Worm (Caenorhabditis elegans) whole organism, L4 larva: Measurements from ENCODE around the gene his-40.

ENCODE experiments used
- ZK546.5 ChIP-seq, 2 experiments: sonication (generic microtip); optimal IDR thresholded peaks; 2 replicates each; lab custom pipeline; 2017; ENCODE audit warnings: missing biosample characterization in 2 of 2, missing genetic modification characterization in 2 of 2
- aha-1 ChIP-seq: fragments of 150-350 bp; peaks from one replicate; lab custom pipeline; 2014; ENCODE audit warnings: missing biosample characterization, missing genetic modification characterization
- ceh-32 ChIP-seq: sonication (generic microtip); optimal IDR thresholded peaks from 2 replicates; lab custom pipeline; 2016; ENCODE audit warnings: mild to moderate bottlenecking, missing genetic modification characterization, missing compliant biosample characterization; ENCODE audit not compliant: poor library complexity
- dmd-8 ChIP-seq: fragments of 200-800 bp; sonication (Bioruptor generic); IDR thresholded peaks from 2 replicates; pipeline ENCODE4 v1.3.6; 2022; ENCODE audit warnings: missing genetic modification characterization, missing compliant biosample characterization
- duxl-1 ChIP-seq: sonication (generic microtip); optimal IDR thresholded peaks from 2 replicates; lab custom pipeline; 2016; ENCODE audit warnings: mild to moderate bottlenecking, missing genetic modification characterization, moderate library complexity, missing compliant biosample characterization; ENCODE audit not compliant: poor library complexity
- egl-27 ChIP-seq: sonication (generic microtip); optimal IDR thresholded peaks from 3 replicates; lab custom pipeline; 2017; ENCODE audit warnings: missing biosample characterization, missing genetic modification reagents, missing genetic modification characterization
- lin-13 ChIP-seq: fragments of 150-350 bp; optimal IDR thresholded peaks from 2 replicates; lab custom pipeline; 2014; ENCODE audit warnings: missing biosample characterization, missing genetic modification reagents, missing genetic modification characterization
- lir-3 ChIP-seq: sonication (generic microtip); optimal IDR thresholded peaks from 2 replicates; lab custom pipeline; 2016; ENCODE audit warnings: mild to moderate bottlenecking, missing genetic modification characterization, missing compliant biosample characterization
- lsy-2 ChIP-seq, 2 experiments: fragments of 150-350 bp in 1 of 2; sonication (generic microtip) in 1 of 2; optimal IDR thresholded peaks; 2 replicates each; lab custom pipeline; 2014 to 2017; ENCODE audit warnings: missing biosample characterization in 2 of 2, missing genetic modification characterization in 2 of 2
- nhr-48 ChIP-seq: sonication (generic microtip); optimal IDR thresholded peaks from 2 replicates; lab custom pipeline; 2016; ENCODE audit warnings: mild to moderate bottlenecking, missing genetic modification characterization, missing compliant biosample characterization
- skn-1 ChIP-seq: fragments of 150-350 bp; optimal IDR thresholded peaks from 2 replicates; lab custom pipeline; 2014; ENCODE audit warnings: missing biosample characterization, missing genetic modification characterization
- zip-11 ChIP-seq: fragments of 200-800 bp; sonication (Bioruptor generic); IDR thresholded peaks from 2 replicates; pipeline ENCODE4 v1.3.6; 2022; ENCODE audit warnings: missing genetic modification characterization, missing compliant biosample characterization

ce11 chrX:7296310-7296709 lies 13.6 kb upstream of the his-40 start:
- no peak for TF ChIP-seq ZK546.5 (tag; optimal IDR thresholded peaks at IDR 0.05; lab: Kevin White, UChicago)
- TF ChIP-seq egl-27 (tag; lab: Kevin White, UChicago): no peak
- TF ChIP-seq skn-1 (tag; lab: Kevin White, UChicago): no peak
- no peak for TF ChIP-seq lir-3
- TF ChIP-seq dmd-8 (GFP tag; lab: Robert Waterston, UW): no peak
- TF ChIP-seq nhr-48 (tag; lab: Kevin White, UChicago): peak; percentile 17
- no peak for TF ChIP-seq aha-1 (tag; lab: Kevin White, UChicago)
- TF ChIP-seq ceh-32 (tag; lab: Kevin White, UChicago): no peak
- no peak for TF ChIP-seq duxl-1 (tag; lab: Kevin White, UChicago)
- no peak for TF ChIP-seq zip-11 (GFP tag; lab: Robert Waterston, UW)
- no peak for TF ChIP-seq lsy-2 (tag; optimal IDR thresholded peaks at IDR 0.05; lab: Kevin White, UChicago)
- no peak for TF ChIP-seq lin-13 (GFP tag; lab: Kevin White, UChicago)
